Fruit fly (Drosophila melanogaster) whole organism, embryonic: ENCODE results near the gene rau.

ENCODE experiments used
- Antp ChIP-seq: fragments of 200-800 bp; sonication (Bioruptor generic); optimal IDR thresholded peaks from 3 replicates; lab custom pipeline; 2016; ENCODE audit warnings: missing biosample characterization, missing genetic modification characterization
- CG10366 ChIP-seq: fragments of 200-800 bp; sonication (Bioruptor generic); IDR thresholded peaks from 2 replicates; pipeline ENCODE4 v1.3.6; 2022; ENCODE audit warnings: missing biosample characterization, missing genetic modification characterization
- CG12299 ChIP-seq: fragments of 200-800 bp; sonication (Bioruptor generic); optimal IDR thresholded peaks from 2 replicates; lab custom pipeline; 2018; ENCODE audit warnings: missing biosample characterization, mild to moderate bottlenecking, missing genetic modification characterization
- CG12659 ChIP-seq: fragments of 200-800 bp; sonication (Bioruptor generic); optimal IDR thresholded peaks from 3 replicates; lab custom pipeline; 2017; ENCODE audit warnings: mild to moderate bottlenecking, missing biosample characterization, missing genetic modification reagents, missing genetic modification characterization
- CG17385 ChIP-seq: fragments of 200-800 bp; sonication (Bioruptor generic); optimal IDR thresholded peaks from 3 replicates; lab custom pipeline; 2018; ENCODE audit warnings: missing biosample characterization, mild to moderate bottlenecking, missing genetic modification characterization
- CG18011 ChIP-seq: fragments of 200-800 bp; sonication (Bioruptor generic); optimal IDR thresholded peaks from 2 replicates; lab custom pipeline; 2017; ENCODE audit warnings: missing biosample characterization, missing genetic modification characterization, mild to moderate bottlenecking, moderate library complexity, missing genotype
- CG18262 ChIP-seq: fragments of 200-800 bp; optimal IDR thresholded peaks from 3 replicates; lab custom pipeline; 2019; ENCODE audit warnings: missing biosample characterization, mild to moderate bottlenecking, missing genetic modification characterization, moderate library complexity
- CG18599 ChIP-seq: fragments of 200-800 bp; sonication (Bioruptor generic); optimal IDR thresholded peaks from 3 replicates; lab custom pipeline; 2017; ENCODE audit warnings: missing biosample characterization, missing genetic modification characterization, mild to moderate bottlenecking, moderate library complexity, missing genetic modification reagents
- CG18619 ChIP-seq: fragments of 200-800 bp; sonication (Bioruptor generic); optimal IDR thresholded peaks from 3 replicates; lab custom pipeline; 2017; ENCODE audit warnings: missing biosample characterization, mild to moderate bottlenecking, missing genetic modification characterization
- CG2712 ChIP-seq: fragments of 200-800 bp; optimal IDR thresholded peaks from 3 replicates; lab custom pipeline; 2019; ENCODE audit warnings: missing biosample characterization, mild to moderate bottlenecking, missing genetic modification characterization, moderate library complexity
- CG4617 ChIP-seq: fragments of 200-800 bp; sonication (Bioruptor generic); optimal IDR thresholded peaks from 3 replicates; lab custom pipeline; 2016; ENCODE audit warnings: missing biosample characterization, missing genetic modification characterization, borderline replicate concordance
- CG6272 ChIP-seq: fragments of 200-800 bp; sonication (Bioruptor generic); IDR thresholded peaks from 2 replicates; pipeline ENCODE4 v1.3.6; 2022; ENCODE audit warnings: missing biosample characterization, missing genetic modification characterization
- CG7745 ChIP-seq: fragments of 200-800 bp; sonication (Bioruptor generic); optimal IDR thresholded peaks from 2 replicates; lab custom pipeline; 2018; ENCODE audit warnings: missing biosample characterization, mild to moderate bottlenecking, missing genetic modification characterization, moderate library complexity
- CG8765 ChIP-seq: fragments of 200-800 bp; sonication (Bioruptor generic); IDR thresholded peaks from 2 replicates; pipeline ENCODE4 v1.3.6; 2022; ENCODE audit warnings: missing biosample characterization, missing genetic modification characterization
- D19B ChIP-seq: fragments of 200-800 bp; sonication (Bioruptor generic); optimal IDR thresholded peaks from 2 replicates; lab custom pipeline; 2017; ENCODE audit warnings: missing biosample characterization, mild to moderate bottlenecking, missing genetic modification characterization
- Deaf1 ChIP-seq: fragments of 200-800 bp; optimal IDR thresholded peaks from 3 replicates; lab custom pipeline; 2019; ENCODE audit warnings: missing biosample characterization, mild to moderate bottlenecking, missing genetic modification characterization, moderate library complexity
- Doc2 ChIP-seq: fragments of 200-800 bp; sonication (Bioruptor generic); IDR thresholded peaks from 2 replicates; pipeline ENCODE4 v1.3.6; 2022; ENCODE audit warnings: missing biosample characterization, missing genetic modification characterization
- Drgx ChIP-seq: fragments of 200-800 bp; sonication (Bioruptor generic); IDR thresholded peaks from 2 replicates; pipeline ENCODE4 v1.3.6; 2022; ENCODE audit warnings: missing biosample characterization, missing genetic modification characterization
- HLH4C ChIP-seq: fragments of 200-800 bp; sonication (Bioruptor generic); IDR thresholded peaks from 3 replicates; pipeline ENCODE4 v1.3.6; 2022; ENCODE audit warnings: missing biosample characterization, missing genetic modification characterization; ENCODE audit not compliant: partially characterized antibody
- HLHmδ ChIP-seq: fragments of 200-800 bp; sonication (Bioruptor generic); optimal IDR thresholded peaks from 2 replicates; lab custom pipeline; 2018; ENCODE audit warnings: missing biosample characterization, mild to moderate bottlenecking, missing genetic modification characterization, moderate library complexity
- Hey ChIP-seq: fragments of 200-800 bp; sonication (Bioruptor generic); optimal IDR thresholded peaks from 3 replicates; lab custom pipeline; 2018; ENCODE audit warnings: missing biosample characterization, mild to moderate bottlenecking, missing genetic modification characterization
- Hr3 ChIP-seq: fragments of 200-800 bp; sonication (Bioruptor generic); optimal IDR thresholded peaks from 3 replicates; lab custom pipeline; 2016; ENCODE audit warnings: missing biosample characterization, missing genetic modification characterization
- Hr78 ChIP-seq, 2 experiments: fragments of 200-800 bp in 1 of 2; fragments of >200 bp in 1 of 2; sonication (Bioruptor generic) in 1 of 2; optimal IDR thresholded peaks; 2 replicates each; lab custom pipeline; 2017 to 2019; ENCODE audit warnings: missing biosample characterization in 2 of 2, missing genetic modification characterization in 2 of 2, mild to moderate bottlenecking in 1 of 2, moderate library complexity in 1 of 2
- Jarid2 ChIP-seq: fragments of 200-800 bp; sonication (Bioruptor generic); optimal IDR thresholded peaks from 3 replicates; lab custom pipeline; 2017; ENCODE audit warnings: mild to moderate bottlenecking, missing biosample characterization, missing genetic modification reagents, missing genetic modification characterization
- Kr ChIP-seq: fragments of 200-800 bp; sonication (Bioruptor generic); optimal IDR thresholded peaks from 2 replicates; lab custom pipeline; 2017; ENCODE audit warnings: missing biosample characterization, mild to moderate bottlenecking, missing genetic modification characterization
- Med ChIP-seq: fragments of 200-800 bp; sonication (Bioruptor generic); peaks from one replicate; lab custom pipeline; 2016; ENCODE audit warnings: missing biosample characterization, missing genetic modification characterization, mild to moderate bottlenecking, inconsistent platforms, moderate library complexity
- NFAT ChIP-seq: fragments of 200-800 bp; sonication (Bioruptor generic); IDR thresholded peaks from 2 replicates; pipeline ENCODE4 v1.3.6; 2022; ENCODE audit warnings: missing biosample characterization, missing genetic modification characterization
- Neu2 ChIP-seq: fragments of 200-800 bp; sonication (Bioruptor generic); optimal IDR thresholded peaks from 3 replicates; lab custom pipeline; 2016; ENCODE audit warnings: missing biosample characterization, missing genetic modification characterization, borderline replicate concordance
- Oli ChIP-seq: fragments of 200-800 bp; sonication (Bioruptor generic); optimal IDR thresholded peaks from 2 replicates; lab custom pipeline; 2018; ENCODE audit warnings: missing biosample characterization, mild to moderate bottlenecking, missing genetic modification characterization, moderate library complexity
- Pdp1 ChIP-seq, 2 experiments: fragments of 200-800 bp; sonication (Bioruptor generic); optimal IDR thresholded peaks; 3 replicates each; lab custom pipeline; 2016; ENCODE audit warnings: missing biosample characterization in 2 of 2, missing genetic modification characterization in 2 of 2, mild to moderate bottlenecking in 1 of 2, moderate library complexity in 1 of 2
- Ravus ChIP-seq: fragments of 200-800 bp; sonication (Bioruptor generic); IDR thresholded peaks from 2 replicates; pipeline ENCODE4 v1.3.6; 2022; ENCODE audit warnings: missing biosample characterization, missing genetic modification characterization
- bowl ChIP-seq: fragments of 200-800 bp; sonication (Bioruptor generic); IDR thresholded peaks from 2 replicates; pipeline ENCODE4 v1.3.6; 2022; ENCODE audit warnings: missing biosample characterization, missing genetic modification characterization
- crol ChIP-seq: fragments of 200-800 bp; sonication (Bioruptor generic); IDR thresholded peaks from 2 replicates; pipeline ENCODE4 v1.3.6; 2022; ENCODE audit warnings: missing biosample characterization, missing genetic modification characterization
- crp ChIP-seq, 2 experiments: fragments of 200-800 bp; sonication (Bioruptor generic); optimal IDR thresholded peaks; 2 replicates in 1 of 2; 3 replicates in 1 of 2; lab custom pipeline; 2017; ENCODE audit warnings: missing biosample characterization in 2 of 2, missing genetic modification characterization in 2 of 2, mild to moderate bottlenecking in 1 of 2, moderate library complexity in 1 of 2
- eve ChIP-seq, 2 experiments: fragments of >200 bp; optimal IDR thresholded peaks; 2 replicates each; lab custom pipeline; 2017; ENCODE audit warnings: missing biosample characterization in 2 of 2, missing genetic modification characterization in 2 of 2
- grau ChIP-seq: fragments of 200-800 bp; optimal IDR thresholded peaks from 3 replicates; lab custom pipeline; 2019; ENCODE audit warnings: missing biosample characterization, mild to moderate bottlenecking, missing genetic modification characterization, moderate library complexity
- gsb-n ChIP-seq: fragments of 200-800 bp; sonication (Bioruptor generic); optimal IDR thresholded peaks from 3 replicates; lab custom pipeline; 2018; ENCODE audit warnings: missing biosample characterization, mild to moderate bottlenecking, missing genetic modification characterization
- hbn ChIP-seq: fragments of 200-800 bp; sonication (Bioruptor generic); IDR thresholded peaks from 2 replicates; pipeline ENCODE4 v1.3.6; 2022; ENCODE audit warnings: missing biosample characterization, missing genetic modification characterization; ENCODE audit not compliant: partially characterized antibody
- jing ChIP-seq: fragments of 200-800 bp; sonication (Bioruptor generic); optimal IDR thresholded peaks from 2 replicates; lab custom pipeline; 2018; ENCODE audit warnings: missing biosample characterization, mild to moderate bottlenecking, missing genetic modification characterization
- kah ChIP-seq: fragments of 200-800 bp; sonication (Bioruptor generic); optimal IDR thresholded peaks from 2 replicates; lab custom pipeline; 2018; ENCODE audit warnings: missing biosample characterization, mild to moderate bottlenecking, missing genetic modification characterization
- nerfin-2 ChIP-seq: fragments of 200-800 bp; sonication (Bioruptor generic); IDR thresholded peaks from 2 replicates; pipeline ENCODE4 v1.3.6; 2022; ENCODE audit warnings: missing biosample characterization, missing genetic modification characterization; ENCODE audit not compliant: partially characterized antibody
- nmo ChIP-seq: fragments of 200-800 bp; sonication (Bioruptor generic); optimal IDR thresholded peaks from 2 replicates; lab custom pipeline; 2018; ENCODE audit warnings: missing biosample characterization, mild to moderate bottlenecking, missing genetic modification characterization, moderate library complexity
- pzg ChIP-seq: fragments of 200-800 bp; sonication (Bioruptor generic); optimal IDR thresholded peaks from 3 replicates; lab custom pipeline; 2018; ENCODE audit warnings: missing biosample characterization, mild to moderate bottlenecking, missing genetic modification characterization, moderate library complexity
- sr ChIP-seq: fragments of 200-800 bp; sonication (Bioruptor generic); IDR thresholded peaks from 3 replicates; pipeline ENCODE4 v1.3.6; 2022; ENCODE audit warnings: missing biosample characterization, missing genetic modification characterization
- sug ChIP-seq: fragments of 200-800 bp; optimal IDR thresholded peaks from 2 replicates; lab custom pipeline; 2019; ENCODE audit warnings: missing biosample characterization, mild to moderate bottlenecking, missing genetic modification characterization, moderate library complexity
- tll ChIP-seq, 2 experiments: fragments of 200-800 bp in 1 of 2; fragments of >200 bp in 1 of 2; sonication (Bioruptor generic) in 1 of 2; optimal IDR thresholded peaks; 2 replicates each; lab custom pipeline; 2017 to 2019; ENCODE audit warnings: missing biosample characterization in 2 of 2, missing genetic modification characterization in 2 of 2, mild to moderate bottlenecking in 1 of 2, moderate library complexity in 1 of 2
- z ChIP-seq: fragments of 200-800 bp; sonication (Bioruptor generic); IDR thresholded peaks from 3 replicates; pipeline ENCODE4 v1.3.6; 2022; ENCODE audit warnings: missing biosample characterization, missing genetic modification characterization
- zen ChIP-seq: fragments of 200-800 bp; sonication (Bioruptor generic); optimal IDR thresholded peaks from 3 replicates; lab custom pipeline; 2018; ENCODE audit warnings: missing biosample characterization, mild to moderate bottlenecking, missing genetic modification characterization, moderate library complexity

rau gene

DNA sequence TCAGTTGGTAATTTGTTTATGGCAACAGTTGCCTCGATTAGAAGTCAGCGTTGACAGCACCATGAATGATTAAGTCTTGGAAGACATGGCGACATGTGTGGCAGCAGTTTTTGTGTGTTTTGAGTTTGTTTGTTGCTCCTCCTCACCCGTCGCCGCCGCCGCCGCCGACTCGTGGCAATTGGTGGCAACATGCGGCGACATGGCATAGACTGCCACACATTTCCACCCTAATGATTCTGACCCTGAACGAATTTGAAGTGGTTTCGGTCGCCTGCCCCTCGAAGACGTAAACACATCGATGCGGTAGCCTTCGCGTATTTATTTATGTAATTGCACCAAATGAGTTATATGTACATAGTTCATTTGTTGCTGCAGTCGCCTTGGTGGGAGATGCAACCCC lies 23.6 kb upstream of the rau start (continued):
- TF ChIP-seq Hr3, result no peak
- TF ChIP-seq CG2712 (tag; lab: Kevin White, UChicago), result no peak
- peak; percentile 78 for TF ChIP-seq zen (tag; lab: Kevin White, UChicago)
- no peak for TF ChIP-seq Doc2 (GFP tag; lab: Robert Waterston, UW)
- TF ChIP-seq Med (GFP tag; lab: Kevin White, UChicago), result peak; percentile 27
- no peak for TF ChIP-seq pzg
- TF ChIP-seq bowl (GFP tag; lab: Robert Waterston, UW), result no peak
- no peak for TF ChIP-seq CG12659 (GFP tag; lab: Kevin White, UChicago)
- no peak for TF ChIP-seq Antp (GFP tag; lab: Kevin White, UChicago)
- TF ChIP-seq Neu2 (GFP tag; lab: Kevin White, UChicago), result peak; percentile 25
- TF ChIP-seq HLHmδ (GFP tag; lab: Kevin White, UChicago), result peak; percentile 34
- TF ChIP-seq gsb-n (tag; lab: Kevin White, UChicago), result peak; percentile 58
- peak in 1 of 2 experiments; percentile 41 for TF ChIP-seq tll (GFP tag; optimal IDR thresholded peaks at IDR 0.05; lab: Kevin White, UChicago)
- TF ChIP-seq CG4617 (GFP tag; lab: Kevin White, UChicago), result no peak
- TF ChIP-seq kah (GFP tag; lab: Kevin White, UChicago), result peak; percentile 25
- TF ChIP-seq Hey (tag; lab: Kevin White, UChicago), result no peak
- TF ChIP-seq CG7745, result no peak
- no peak for TF ChIP-seq CG6272 (GFP tag; lab: Robert Waterston, UW)
- no peak for TF ChIP-seq CG18011
- no peak for TF ChIP-seq CG18599 (GFP tag; lab: Kevin White, UChicago)
- no peak for TF ChIP-seq CG8765 (GFP tag; lab: Robert Waterston, UW)
- no peak for TF ChIP-seq sug
- TF ChIP-seq hbn, result no peak
- no peak for TF ChIP-seq grau (tag; lab: Kevin White, UChicago)
- TF ChIP-seq CG12299, result no peak
- peak in 1 of 2 experiments; percentile 3 for TF ChIP-seq Hr78 (GFP tag; optimal IDR thresholded peaks at IDR 0.05; lab: Kevin White, UChicago)
- TF ChIP-seq eve (GFP tag; optimal IDR thresholded peaks at IDR 0.05; lab: Kevin White, UChicago), result no peak
- TF ChIP-seq Kr (GFP tag; lab: Kevin White, UChicago), result peak; percentile 17
- TF ChIP-seq, all 482 proteins: peak for 17

- TF ChIP-seq Drgx (GFP tag; lab: Robert Waterston, UW) (peak; percentile 24; the same call in 1 of the 2 replicates), crp (GFP tag; optimal IDR thresholded peaks at IDR 0.05; lab: Kevin White, UChicago) (no peak), CG17385 (GFP tag; lab: Kevin White, UChicago) (no peak), CG18619 (GFP tag; lab: Kevin White, UChicago) (no peak)
Observed at dm6 chr2L:5901553-5901952, 22.3 kb upstream of the rau start.

dm6 chr2L:5899170-5899708 lies 19.9 kb upstream of the rau start:
- TF ChIP-seq Deaf1 (tag; lab: Kevin White, UChicago), result peak; percentile 18
- TF ChIP-seq nmo (GFP tag; lab: Kevin White, UChicago), result no peak
- TF ChIP-seq jing, result no peak
- TF ChIP-seq crol (GFP tag; lab: Robert Waterston, UW), result peak; percentile 69
- peak; percentile 65; the same call in 1 of the 3 replicates for TF ChIP-seq z (GFP tag; lab: Robert Waterston, UW)
- TF ChIP-seq nerfin-2 (GFP tag; lab: Robert Waterston, UW), result no peak
- TF ChIP-seq Jarid2 (GFP tag; lab: Kevin White, UChicago), result no peak
- peak in 1 of 2 experiments; percentile 10 for TF ChIP-seq Pdp1 (GFP tag; optimal IDR thresholded peaks at IDR 0.05; lab: Kevin White, UChicago)
- no peak for TF ChIP-seq Oli (tag; lab: Kevin White, UChicago)
- no peak for TF ChIP-seq Ravus
- TF ChIP-seq HLH4C (GFP tag; lab: Robert Waterston, UW), result 0 out of 3 replicates have a peak, but pooled peaks have one; percentile 29
- TF ChIP-seq sr, result no peak
- no peak for TF ChIP-seq NFAT
- peak; percentile 1 for TF ChIP-seq CG18262 (tag; lab: Kevin White, UChicago)
- TF ChIP-seq CG10366 (GFP tag; lab: Robert Waterston, UW), result no peak
- no peak for TF ChIP-seq D19B (GFP tag; lab: Kevin White, UChicago)
